Fruit fly (Drosophila melanogaster) Kc167 (cell line): ENCODE measurements around the gene CG46518.
"Not testable (repeated sequence)": the region's sequence is repeated elsewhere in the genome, so short reads cannot be mapped to it uniquely, and the experiment has no call there.

Source experiments
- Myc ChIP-seq: fragments of >200 bp; optimal IDR thresholded peaks from 2 replicates; lab custom pipeline; 2017; ENCODE audit warnings: missing external identifiers
- Sin3A ChIP-seq: fragments of >200 bp; optimal IDR thresholded peaks from 2 replicates; lab custom pipeline; 2018; ENCODE audit warnings: missing external identifiers
- h ChIP-seq: fragments of >200 bp; optimal IDR thresholded peaks from 3 replicates; lab custom pipeline; 2018; ENCODE audit warnings: missing external identifiers
- insv ChIP-seq: fragments of >200 bp; optimal IDR thresholded peaks from 3 replicates; lab custom pipeline; 2018; ENCODE audit warnings: missing external identifiers
- psq ChIP-seq: fragments of >200 bp; optimal IDR thresholded peaks from 2 replicates; lab custom pipeline; 2017; ENCODE audit warnings: missing external identifiers
- ttk ChIP-seq: sonication (Bioruptor generic); optimal IDR thresholded peaks from 2 replicates; lab custom pipeline; 2017; ENCODE audit warnings: missing external identifiers

dm6 chrX:22212028-22212427 lies 14.3 kb upstream of the CG46518 start, which contains the start of gene CG46516:
- not testable (repeated sequence) for TF ChIP-seq ttk, h, Myc, psq, Sin3A, insv (lab: Kevin White, UChicago)
